Worm (Caenorhabditis elegans) whole organism, midembryonic: ENCODE data around the gene bus-1.

Source experiments
- cog-1 ChIP-seq: sonication (generic microtip); optimal IDR thresholded peaks from 2 replicates; lab custom pipeline; 2016; ENCODE audit warnings: missing genetic modification characterization, missing compliant biosample characterization
- flt-1 ChIP-seq: fragments of 200-800 bp; sonication (Bioruptor generic); IDR thresholded peaks from 2 replicates; pipeline ENCODE4 v1.3.6; 2022; ENCODE audit warnings: missing genetic modification characterization, missing compliant biosample characterization
- klf-2 ChIP-seq: fragments of 200-800 bp; sonication (Bioruptor generic); conservative IDR thresholded peaks from 2 replicates; pipeline ENCODE4 v1.3.6; 2022; ENCODE audit warnings: missing genetic modification reagents, missing genetic modification characterization, missing compliant biosample characterization
- med-1 ChIP-seq: sonication (generic microtip); optimal IDR thresholded peaks from 2 replicates; lab custom pipeline; 2017; ENCODE audit warnings: missing genetic modification characterization, mild to moderate bottlenecking, missing compliant biosample characterization, antibody characterized with exemption, missing genetic modification reagents; ENCODE audit not compliant: insufficient read depth
- ref-1 ChIP-seq: fragments of 200-800 bp; sonication (Bioruptor generic); conservative IDR thresholded peaks from 2 replicates; pipeline ENCODE4 v1.3.6; 2022; ENCODE audit warnings: missing genetic modification reagents, missing genetic modification characterization, missing compliant biosample characterization
- tab-1 ChIP-seq: fragments of 200-800 bp; sonication (Bioruptor generic); IDR thresholded peaks from 2 replicates; pipeline ENCODE4 v1.3.6; 2022; ENCODE audit warnings: missing genetic modification characterization, missing compliant biosample characterization
- ztf-23 ChIP-seq: fragments of 200-800 bp; sonication (Bioruptor generic); IDR thresholded peaks from 2 replicates; pipeline ENCODE4 v1.3.6; 2022; ENCODE audit warnings: missing genetic modification reagents, missing genetic modification characterization, missing compliant biosample characterization
- ztf-29 ChIP-seq: fragments of 200-800 bp; sonication (Bioruptor generic); IDR thresholded peaks from 2 replicates; pipeline ENCODE4 v1.3.6; 2022; ENCODE audit warnings: missing genetic modification reagents, missing genetic modification characterization, missing compliant biosample characterization

ce11 chrV:9016479-9016878 is 8.1 kb downstream of the bus-1 start, which contains the start of gene oac-40:
- TF ChIP-seq ref-1 (GFP tag; lab: Robert Waterston, UW), result no peak
- TF ChIP-seq med-1 (GFP tag; lab: Kevin White, UChicago), result no peak
- TF ChIP-seq ztf-29 (GFP tag; lab: Robert Waterston, UW), result no peak
- no peak for TF ChIP-seq flt-1 (GFP tag; lab: Robert Waterston, UW)
- TF ChIP-seq ztf-23, result no peak
- TF ChIP-seq klf-2 (GFP tag; lab: Robert Waterston, UW), result no peak
- no peak for TF ChIP-seq cog-1
- no peak for TF ChIP-seq tab-1 (GFP tag; lab: Robert Waterston, UW)
